Worm (Caenorhabditis elegans): Measurements from ENCODE around the gene Y48G9A.9.
"Not testable (repeated sequence)": the region's sequence is repeated elsewhere in the genome, so short reads cannot be mapped to it uniquely, and the experiment has no call there.

DNA sequence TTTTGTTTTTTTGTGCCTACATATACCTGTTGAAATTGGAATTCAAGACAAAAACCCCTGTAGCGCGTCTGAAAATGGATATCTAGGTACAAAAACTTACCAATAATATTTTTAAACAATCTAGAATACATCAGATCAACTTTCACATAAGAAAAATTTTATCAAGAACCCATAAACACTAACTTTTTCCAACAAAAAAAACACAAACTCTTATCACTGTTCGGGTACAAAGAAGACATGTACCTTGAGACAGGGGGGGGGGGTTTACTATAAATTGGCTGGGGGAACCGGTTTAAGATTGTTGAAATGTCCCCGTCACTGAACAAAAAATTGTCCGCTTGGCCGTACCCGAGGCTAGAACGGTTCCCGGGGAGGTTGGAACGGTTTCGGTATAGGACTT is 10.0 kb upstream of the Y48G9A.9 start, which contains the start of gene cpt-3:
- TF ChIP-seq nhr-237 (tag; optimal IDR thresholded peaks at IDR 0.05); pqm-1 (tag; optimal IDR thresholded peaks at IDR 0.05); daf-8 (GFP tag; IDR thresholded peaks at IDR 0.05); snpc-4 (tag; optimal IDR thresholded peaks at IDR 0.05); nhr-25 (tag; optimal IDR thresholded peaks at IDR 0.05; ENCODE audit: borderline replicate concordance, insufficient read depth); pha-4 (GFP tag; IDR thresholded peaks at IDR 0.05); pha-4 (tag; optimal IDR thresholded peaks at IDR 0.05); hlh-30 (tag; optimal IDR thresholded peaks at IDR 0.05; ENCODE audit: insufficient read depth); F26F4.8 (GFP tag; conservative IDR thresholded peaks at IDR 0.05); ama-1 (optimal IDR thresholded peaks at IDR 0.05): not testable (repeated sequence)

All from whole organism, L4 larva.